Fruit fly (Drosophila melanogaster) whole organism, embryonic: ENCODE measurements around the gene TotZ.

ENCODE experiments used
- Blimp-1 ChIP-seq: fragments of 200-800 bp; sonication (Bioruptor generic); optimal IDR thresholded peaks from 3 replicates; lab custom pipeline; 2018; ENCODE audit warnings: missing biosample characterization, missing genetic modification characterization, mild to moderate bottlenecking, moderate library complexity, missing genetic modification reagents
- CG10147 ChIP-seq: fragments of 200-800 bp; sonication (Bioruptor generic); optimal IDR thresholded peaks from 2 replicates; lab custom pipeline; 2019; ENCODE audit warnings: missing biosample characterization, mild to moderate bottlenecking, missing genetic modification characterization, moderate library complexity
- CG13287 ChIP-seq: fragments of 200-800 bp; sonication (Bioruptor generic); IDR thresholded peaks from 2 replicates; pipeline ENCODE4 v1.3.6; 2022; ENCODE audit warnings: missing biosample characterization, missing genetic modification characterization; ENCODE audit not compliant: partially characterized antibody
- CG1603 ChIP-seq: fragments of 200-800 bp; sonication (Bioruptor generic); optimal IDR thresholded peaks from 2 replicates; lab custom pipeline; 2019; ENCODE audit warnings: missing biosample characterization, mild to moderate bottlenecking, missing genetic modification characterization, moderate library complexity
- CG31224 ChIP-seq: fragments of 200-800 bp; sonication (Bioruptor generic); IDR thresholded peaks from 2 replicates; pipeline ENCODE4 v1.3.6; 2022; ENCODE audit warnings: missing biosample characterization, missing genetic modification characterization
- HLHmδ ChIP-seq: fragments of 200-800 bp; sonication (Bioruptor generic); optimal IDR thresholded peaks from 2 replicates; lab custom pipeline; 2018; ENCODE audit warnings: missing biosample characterization, mild to moderate bottlenecking, missing genetic modification characterization, moderate library complexity
- MBD-R2 ChIP-seq: fragments of 200-800 bp; sonication (Bioruptor generic); IDR thresholded peaks from 2 replicates; pipeline ENCODE4 v1.3.6; 2022; ENCODE audit warnings: missing biosample characterization, missing genetic modification characterization
- NC2β ChIP-seq: fragments of 200-800 bp; sonication (Bioruptor generic); optimal IDR thresholded peaks from 2 replicates; lab custom pipeline; 2016; ENCODE audit warnings: missing biosample characterization, missing genetic modification characterization
- Nf-YA ChIP-seq: fragments of 200-800 bp; sonication (Bioruptor generic); IDR thresholded peaks from 2 replicates; pipeline ENCODE4 v1.3.6; 2022; ENCODE audit warnings: missing biosample characterization, missing genetic modification characterization
- fd3F ChIP-seq: fragments of 200-800 bp; sonication (Bioruptor generic); optimal IDR thresholded peaks from 2 replicates; lab custom pipeline; 2018; ENCODE audit warnings: missing biosample characterization, mild to moderate bottlenecking, missing genetic modification characterization, moderate library complexity
- lola ChIP-seq, 3 experiments: fragments of >200 bp in 2 of 3; fragments of 200-800 bp in 1 of 3; sonication (Bioruptor generic) in 1 of 3; optimal IDR thresholded peaks; 2 replicates each; lab custom pipeline; 2017 to 2019; ENCODE audit warnings: missing biosample characterization in 3 of 3, missing genetic modification characterization in 3 of 3, mild to moderate bottlenecking in 1 of 3, moderate library complexity in 1 of 3
- toy ChIP-seq: fragments of 200-800 bp; sonication (Bioruptor generic); IDR thresholded peaks from 2 replicates; pipeline ENCODE4 v1.3.6; 2022; ENCODE audit warnings: missing biosample characterization, missing genetic modification characterization

dm6 chr3R:20837242-20837664, 40.3 kb upstream of the TotZ start:
- TF ChIP-seq Nf-YA (GFP tag; lab: Robert Waterston, UW) (no peak), Blimp-1 (no peak), lola (GFP tag; optimal IDR thresholded peaks at IDR 0.05; lab: Kevin White, UChicago) (no peak), CG31224 (no peak), toy (GFP tag; lab: Robert Waterston, UW) (no peak), CG1603 (no peak), fd3F (GFP tag; lab: Kevin White, UChicago) (no peak), HLHmδ (no peak), MBD-R2 (GFP tag; lab: Robert Waterston, UW) (no peak), NC2β (GFP tag; lab: Kevin White, UChicago) (no peak), CG10147 (GFP tag; lab: Kevin White, UChicago) (no peak), CG13287 (no peak)
